Worm (Caenorhabditis elegans): ENCODE measurements around the gene K08D8.10.
"Not testable (repeated sequence)": the region's sequence is repeated elsewhere in the genome, so short reads cannot be mapped to it uniquely, and the experiment has no call there.

Gene K08D8.10

ce11 chrIV:12869383-12869782, 31.0 kb upstream of the K08D8.10 start:
- TF ChIP-seq pag-3 (tag; optimal IDR thresholded peaks at IDR 0.05; ENCODE audit: borderline replicate concordance) (no peak), lin-11 (tag; optimal IDR thresholded peaks at IDR 0.05) (no peak), dmd-4 (tag; optimal IDR thresholded peaks at IDR 0.05; ENCODE audit: borderline replicate concordance) (no peak), sox-4 (tag; optimal IDR thresholded peaks at IDR 0.05) (no peak), ceh-30 (tag; optimal IDR thresholded peaks at IDR 0.05) (no peak), pha-2 (tag; optimal IDR thresholded peaks at IDR 0.05) (no peak), sdc-2 (tag; optimal IDR thresholded peaks at IDR 0.05) (no peak), ref-2 (tag; optimal IDR thresholded peaks at IDR 0.05) (no peak), lim-6 (tag; optimal IDR thresholded peaks at IDR 0.05) (no peak)

- TF ChIP-seq K02D7.2 (tag; optimal IDR thresholded peaks at IDR 0.05) (no peak), nfya-1 (tag; optimal IDR thresholded peaks at IDR 0.05) (no peak)
These were observed 30.6 kb upstream of the K08D8.10 start for ce11 chrIV:12869812-12870211.

- TF ChIP-seq nfya-1 (tag; optimal IDR thresholded peaks at IDR 0.05) (no peak), hlh-30 (tag; optimal IDR thresholded peaks at IDR 0.05; ENCODE audit: insufficient read depth) (no peak), eyg-1 (tag; optimal IDR thresholded peaks at IDR 0.05) (no peak), ets-4 (tag; optimal IDR thresholded peaks at IDR 0.05) (no peak), ceh-14 (tag; optimal IDR thresholded peaks at IDR 0.05) (no peak), npax-4 (tag; optimal IDR thresholded peaks at IDR 0.05) (no peak), pqm-1 (tag; optimal IDR thresholded peaks at IDR 0.05) (no peak), sox-2 (GFP tag; IDR thresholded peaks at IDR 0.05) (no peak), unc-42 (tag; optimal IDR thresholded peaks at IDR 0.05) (no peak), K09A11.1 (tag; optimal IDR thresholded peaks at IDR 0.05; ENCODE audit: insufficient read depth) (no peak), fkh-10 (GFP tag; optimal IDR thresholded peaks at IDR 0.05) (no peak), ceh-31 (tag; optimal IDR thresholded peaks at IDR 0.05) (no peak), elt-2 (tag; optimal IDR thresholded peaks at IDR 0.05) (no peak), ref-2 (tag; optimal IDR thresholded peaks at IDR 0.05) (no peak), unc-55 (GFP tag; optimal IDR thresholded peaks at IDR 0.05) (no peak), pag-3 (tag; optimal IDR thresholded peaks at IDR 0.05; ENCODE audit: borderline replicate concordance) (no peak), mec-3 (tag; optimal IDR thresholded peaks at IDR 0.05; ENCODE audit: borderline replicate concordance) (no peak)
These were observed 30.1 kb upstream of the K08D8.10 start for ce11 chrIV:12870315-12870714.

- no peak for TF ChIP-seq unc-42 (tag; optimal IDR thresholded peaks at IDR 0.05)
- TF ChIP-seq nhr-232 (tag; optimal IDR thresholded peaks at IDR 0.05) = no peak
- no peak for TF ChIP-seq ceh-34 (tag; optimal IDR thresholded peaks at IDR 0.05)
- TF ChIP-seq sdc-2 (tag; optimal IDR thresholded peaks at IDR 0.05) = no peak
- TF ChIP-seq ceh-14 (tag; optimal IDR thresholded peaks at IDR 0.05) = no peak
- TF ChIP-seq madf-2 (tag; optimal IDR thresholded peaks at IDR 0.05) = no peak
These were observed 28.9 kb upstream of the K08D8.10 start, which contains the start of gene clec-187 for ce11 chrIV:12871445-12871947. Gene clec-187, minus strand, starts transcription at chrIV:12871495.

ce11 chrIV:12875260-12875659, 25.1 kb upstream of the K08D8.10 start, which contains the start of gene ZK896.1:
Gene ZK896.1, minus strand, starts transcription at chrIV:12875360.
- TF ChIP-seq ahr-1, unc-86, ets-4 (tag; optimal IDR thresholded peaks at IDR 0.05): not testable (repeated sequence)

- no peak for TF ChIP-seq F13H6.1 (tag; optimal IDR thresholded peaks at IDR 0.05)
- TF ChIP-seq ceh-45 (GFP tag; IDR thresholded peaks at IDR 0.05) = no peak
- TF ChIP-seq hlh-13 (GFP tag; optimal IDR thresholded peaks at IDR 0.05) = no peak
- no peak for TF ChIP-seq ref-2 (tag; optimal IDR thresholded peaks at IDR 0.05)
- TF ChIP-seq ceh-48 (tag; optimal IDR thresholded peaks at IDR 0.05) = no peak
- no peak for TF ChIP-seq ceh-31 (tag; optimal IDR thresholded peaks at IDR 0.05)
These were observed 23.8 kb upstream of the K08D8.10 start for ce11 chrIV:12876558-12876957.

All from whole organism, late embryonic.